Fruit fly (Drosophila melanogaster) whole organism, prepupa: ENCODE measurements around the gene for.

Experiments
- CG34406 ChIP-seq: fragments of 200-800 bp; sonication (Bioruptor generic); optimal IDR thresholded peaks from 3 replicates; lab custom pipeline; 2016; ENCODE audit warnings: missing biosample characterization, missing genetic modification characterization
- CG6163 ChIP-seq: fragments of 200-800 bp; sonication (Bioruptor generic); IDR thresholded peaks from 3 replicates; pipeline ENCODE4 v1.3.6; 2022; ENCODE audit warnings: missing biosample characterization, missing genetic modification characterization
- CG6276 ChIP-seq: fragments of 200-800 bp; sonication (Bioruptor generic); optimal IDR thresholded peaks from 2 replicates; lab custom pipeline; 2017; ENCODE audit warnings: missing biosample characterization, mild to moderate bottlenecking, missing genetic modification characterization
- dsx ChIP-seq: fragments of 200-800 bp; optimal IDR thresholded peaks from 3 replicates; lab custom pipeline; 2019; ENCODE audit warnings: missing biosample characterization, mild to moderate bottlenecking, missing genetic modification characterization, moderate library complexity; ENCODE audit not compliant: poor library complexity, severe bottlenecking
- fd59A ChIP-seq: fragments of 200-800 bp; sonication (Bioruptor generic); optimal IDR thresholded peaks from 2 replicates; lab custom pipeline; 2017; ENCODE audit warnings: missing biosample characterization, mild to moderate bottlenecking, missing genetic modification characterization, missing genetic modification reagents
- spab ChIP-seq: fragments of 200-800 bp; sonication (Bioruptor generic); optimal IDR thresholded peaks from 2 replicates; lab custom pipeline; 2017; ENCODE audit warnings: missing biosample characterization, mild to moderate bottlenecking, missing genetic modification characterization, missing genetic modification reagents

dm6 chr2L:3646041-3646440, 10.7 kb downstream of the for start:
- TF ChIP-seq CG6163 (GFP tag; lab: Robert Waterston, UW) (0 out of 3 replicates have a peak, but pooled peaks have one; percentile 29), dsx (GFP tag; lab: Kevin White, UChicago) (no peak), fd59A (GFP tag; lab: Kevin White, UChicago) (no peak), CG34406 (GFP tag; lab: Kevin White, UChicago) (no peak), spab (GFP tag; lab: Kevin White, UChicago) (no peak), CG6276 (GFP tag; lab: Kevin White, UChicago) (no peak)
